Worm (Caenorhabditis elegans) whole organism, L3 larva: ENCODE results near the gene glct-6.

Experiments
- fkh-10 ChIP-seq: sonication (generic microtip); optimal IDR thresholded peaks from 2 replicates; lab custom pipeline; 2017; ENCODE audit warnings: missing biosample characterization, missing genetic modification reagents, missing genetic modification characterization
- nhr-12 ChIP-seq: fragments of 150-350 bp; optimal IDR thresholded peaks from 2 replicates; lab custom pipeline; 2014; ENCODE audit warnings: missing biosample characterization, missing genetic modification characterization
- nhr-25 ChIP-seq: sonication (generic microtip); optimal IDR thresholded peaks from 2 replicates; lab custom pipeline; 2017; ENCODE audit warnings: missing biosample characterization, missing genetic modification characterization

DNA sequence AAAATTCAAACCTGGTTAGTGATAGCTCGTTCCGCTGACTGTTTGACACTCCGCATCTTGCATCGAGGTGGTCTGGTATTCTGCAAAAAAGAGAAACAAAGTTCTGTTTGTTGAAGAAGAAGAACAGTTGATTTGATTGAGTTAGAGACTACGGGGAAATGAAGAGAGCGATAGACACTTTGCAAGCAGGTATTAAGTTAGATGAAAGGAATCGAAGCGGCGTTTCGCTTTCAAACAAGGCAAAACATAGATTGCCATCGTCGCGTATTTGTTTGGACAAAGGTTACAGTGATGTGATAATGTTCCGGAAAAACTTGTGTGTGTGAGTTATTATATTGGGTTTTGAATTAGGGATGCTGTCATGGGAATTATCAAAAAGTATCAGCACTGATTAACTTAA is 33.2 kb downstream of the glct-6 start:
- TF ChIP-seq fkh-10 (GFP tag; lab: Kevin White, UChicago), result no peak
- no peak for TF ChIP-seq nhr-12 (tag; lab: Kevin White, UChicago)
- no peak for TF ChIP-seq nhr-25 (tag; lab: Kevin White, UChicago)
